Worm (Caenorhabditis elegans) whole organism, young adult: ENCODE measurements around the gene C50F4.1.

Experiments used
- B0019.2 ChIP-seq: fragments of 200-800 bp; sonication (Bioruptor generic); conservative IDR thresholded peaks from 2 replicates; pipeline ENCODE4 v1.3.6; 2022; ENCODE audit warnings: missing genetic modification reagents, missing genetic modification characterization, missing compliant biosample characterization
- D2030.7 ChIP-seq: fragments of 200-800 bp; sonication (Bioruptor generic); IDR thresholded peaks from 2 replicates; pipeline ENCODE4 v1.3.6; 2022; ENCODE audit warnings: missing genetic modification reagents, missing genetic modification characterization, missing compliant biosample characterization
- F10E7.11 ChIP-seq: sonication (generic microtip); optimal IDR thresholded peaks from 2 replicates; lab custom pipeline; 2017; ENCODE audit warnings: mild to moderate bottlenecking, missing genetic modification characterization, moderate library complexity, missing compliant biosample characterization
- F37B4.10 ChIP-seq: fragments of 200-800 bp; sonication (Bioruptor generic); IDR thresholded peaks from 2 replicates; pipeline ENCODE4 v1.3.6; 2022; ENCODE audit warnings: missing genetic modification characterization, missing compliant biosample characterization
- F57A8.1 ChIP-seq: fragments of 200-800 bp; sonication (Bioruptor generic); optimal IDR thresholded peaks from 2 replicates; lab custom pipeline; 2018; ENCODE audit warnings: mild to moderate bottlenecking, missing genetic modification characterization, moderate library complexity, missing compliant biosample characterization
- K12H6.12 ChIP-seq: fragments of 200-800 bp; sonication (Bioruptor generic); optimal IDR thresholded peaks from 2 replicates; lab custom pipeline; 2018; ENCODE audit warnings: mild to moderate bottlenecking, missing genetic modification characterization, missing compliant biosample characterization
- Y95B8A.8 ChIP-seq: fragments of 200-800 bp; sonication (Bioruptor generic); IDR thresholded peaks from 2 replicates; pipeline ENCODE4 v1.3.6; 2022; ENCODE audit warnings: missing genetic modification reagents, missing genetic modification characterization, missing compliant biosample characterization
- akir-1 ChIP-seq: fragments of 200-800 bp; sonication (Bioruptor generic); optimal IDR thresholded peaks from 2 replicates; lab custom pipeline; 2018; ENCODE audit warnings: mild to moderate bottlenecking, missing genetic modification characterization, moderate library complexity, missing compliant biosample characterization
- cebp-2 ChIP-seq: fragments of 200-800 bp; sonication (Bioruptor generic); IDR thresholded peaks from 2 replicates; pipeline ENCODE4 v1.3.6; 2022; ENCODE audit warnings: missing genetic modification characterization, missing compliant biosample characterization
- ceh-100 ChIP-seq: fragments of 200-800 bp; sonication (Bioruptor generic); IDR thresholded peaks from 2 replicates; pipeline ENCODE4 v1.3.6; 2022; ENCODE audit warnings: missing genetic modification reagents, missing genetic modification characterization, missing compliant biosample characterization
- ceh-58 ChIP-seq: fragments of 200-800 bp; sonication (Bioruptor generic); IDR thresholded peaks from 2 replicates; pipeline ENCODE4 v1.3.6; 2022; ENCODE audit warnings: missing genetic modification characterization, missing compliant biosample characterization
- efl-1 ChIP-seq: fragments of 150-350 bp; optimal IDR thresholded peaks from 2 replicates; lab custom pipeline; 2014; ENCODE audit warnings: missing biosample characterization, missing genetic modification reagents, missing genetic modification characterization
- egl-44 ChIP-seq: fragments of 200-800 bp; sonication (Bioruptor generic); IDR thresholded peaks from 2 replicates; pipeline ENCODE4 v1.3.6; 2022; ENCODE audit warnings: missing genetic modification reagents, missing genetic modification characterization, missing compliant biosample characterization
- ets-4 ChIP-seq: fragments of 200-800 bp; sonication (Bioruptor generic); optimal IDR thresholded peaks from 2 replicates; lab custom pipeline; 2018; ENCODE audit warnings: mild to moderate bottlenecking, missing genetic modification characterization, missing compliant biosample characterization
- fkh-3 ChIP-seq: sonication (generic microtip); optimal IDR thresholded peaks from 2 replicates; lab custom pipeline; 2016; ENCODE audit warnings: mild to moderate bottlenecking, missing genetic modification characterization, missing compliant biosample characterization
- gei-17 ChIP-seq: fragments of 200-800 bp; sonication (Bioruptor generic); optimal IDR thresholded peaks from 2 replicates; lab custom pipeline; 2018; ENCODE audit warnings: mild to moderate bottlenecking, missing genetic modification characterization, missing compliant biosample characterization
- hlh-12 ChIP-seq: sonication (generic microtip); optimal IDR thresholded peaks from 2 replicates; lab custom pipeline; 2016; ENCODE audit warnings: missing genetic modification characterization, missing compliant biosample characterization
- hlh-26 ChIP-seq: fragments of 200-800 bp; sonication (Bioruptor generic); conservative IDR thresholded peaks from 2 replicates; pipeline ENCODE4 v1.3.6; 2022; ENCODE audit warnings: missing genetic modification reagents, missing genetic modification characterization, missing compliant biosample characterization
- hsf-1 ChIP-seq: fragments of 200-800 bp; sonication (Bioruptor generic); IDR thresholded peaks from 2 replicates; pipeline ENCODE4 v1.3.6; 2022; ENCODE audit warnings: missing genetic modification reagents, missing genetic modification characterization, missing compliant biosample characterization
- let-526 ChIP-seq: fragments of 200-800 bp; sonication (Bioruptor generic); IDR thresholded peaks from 2 replicates; pipeline ENCODE4 v1.3.6; 2022; ENCODE audit warnings: missing genetic modification reagents, missing genetic modification characterization, missing compliant biosample characterization
- lin-26 ChIP-seq: fragments of 200-800 bp; sonication (Bioruptor generic); IDR thresholded peaks from 2 replicates; pipeline ENCODE4 v1.3.6; 2022; ENCODE audit warnings: missing genetic modification reagents, missing genetic modification characterization, missing compliant biosample characterization
- lin-35 ChIP-seq, 3 experiments: fragments of 150-350 bp in 2 of 3; sonication (generic microtip) in 1 of 3; optimal IDR thresholded peaks; 2 replicates each; lab custom pipeline; 2014 to 2018; ENCODE audit warnings: missing biosample characterization in 3 of 3, missing genetic modification characterization in 3 of 3, missing genetic modification reagents in 3 of 3
- lin-54 ChIP-seq: fragments of 200-800 bp; sonication (Bioruptor generic); optimal IDR thresholded peaks from 2 replicates; lab custom pipeline; 2018; ENCODE audit warnings: mild to moderate bottlenecking, missing genetic modification characterization, missing compliant biosample characterization
- lsl-1 ChIP-seq: fragments of 200-800 bp; sonication (Bioruptor generic); optimal IDR thresholded peaks from 2 replicates; lab custom pipeline; 2018; ENCODE audit warnings: mild to moderate bottlenecking, missing genetic modification characterization, moderate library complexity, missing compliant biosample characterization
- madf-10 ChIP-seq: sonication (generic microtip); optimal IDR thresholded peaks from 2 replicates; lab custom pipeline; 2016; ENCODE audit warnings: mild to moderate bottlenecking, missing genetic modification characterization, missing compliant biosample characterization
- madf-3 ChIP-seq: fragments of 200-800 bp; sonication (Bioruptor generic); IDR thresholded peaks from 2 replicates; pipeline ENCODE4 v1.3.6; 2022; ENCODE audit warnings: missing genetic modification reagents, missing genetic modification characterization, missing compliant biosample characterization
- madf-8 ChIP-seq: fragments of 200-800 bp; sonication (Bioruptor generic); conservative IDR thresholded peaks from 2 replicates; pipeline ENCODE4 v1.3.6; 2022; ENCODE audit warnings: missing genetic modification reagents, missing genetic modification characterization, missing compliant biosample characterization
- mel-28 ChIP-seq: sonication (generic microtip); optimal IDR thresholded peaks from 2 replicates; lab custom pipeline; 2016; ENCODE audit warnings: borderline replicate concordance, mild to moderate bottlenecking, missing genetic modification characterization, missing compliant biosample characterization
- mes-4 ChIP-seq: sonication (generic microtip); optimal IDR thresholded peaks from 2 replicates; lab custom pipeline; 2016; ENCODE audit warnings: missing genotype, missing genetic modification characterization, missing compliant biosample characterization
- mxl-1 ChIP-seq: sonication (generic microtip); optimal IDR thresholded peaks from 2 replicates; lab custom pipeline; 2016; ENCODE audit warnings: missing genetic modification characterization, missing compliant biosample characterization
- nhr-120 ChIP-seq: fragments of 200-800 bp; sonication (Bioruptor generic); IDR thresholded peaks from 2 replicates; pipeline ENCODE4 v1.3.6; 2022; ENCODE audit warnings: missing genetic modification characterization, missing compliant biosample characterization
- nhr-80 ChIP-seq: sonication (generic microtip); optimal IDR thresholded peaks from 2 replicates; lab custom pipeline; 2016; ENCODE audit warnings: missing genetic modification characterization, missing compliant biosample characterization
- nhr-90 ChIP-seq: sonication (generic microtip); optimal IDR thresholded peaks from 2 replicates; lab custom pipeline; 2016; ENCODE audit warnings: missing genotype, mild to moderate bottlenecking, missing genetic modification characterization, missing compliant biosample characterization
- pha-4 ChIP-seq: fragments of 150-350 bp; sonication (generic microtip); optimal IDR thresholded peaks from 2 replicates; lab custom pipeline; 2014; ENCODE audit warnings: missing biosample characterization, missing genetic modification reagents, missing genetic modification characterization
- rcor-1 ChIP-seq: fragments of 200-800 bp; sonication (Bioruptor generic); IDR thresholded peaks from 2 replicates; pipeline ENCODE4 v1.3.6; 2022; ENCODE audit warnings: missing genetic modification reagents, missing genetic modification characterization, missing compliant biosample characterization
- repo-1 ChIP-seq: sonication (generic microtip); optimal IDR thresholded peaks from 2 replicates; lab custom pipeline; 2017; ENCODE audit warnings: mild to moderate bottlenecking, missing genetic modification characterization, missing compliant biosample characterization
- rpc-1 ChIP-seq, 2 experiments: fragments of 150-350 bp in 1 of 2; sonication (generic microtip) in 1 of 2; optimal IDR thresholded peaks; 2 replicates each; lab custom pipeline; 2014 to 2018; ENCODE audit warnings: missing biosample characterization in 1 of 2, missing genetic modification characterization in 1 of 2, missing genetic modification reagents in 1 of 2, missing genotype in 1 of 2
- sea-2 ChIP-seq: fragments of 200-800 bp; sonication (Bioruptor generic); IDR thresholded peaks from 2 replicates; pipeline ENCODE4 v1.3.6; 2022; ENCODE audit warnings: missing genetic modification characterization, missing compliant biosample characterization
- snpc-1.1 ChIP-seq: sonication (generic microtip); optimal IDR thresholded peaks from 2 replicates; lab custom pipeline; 2017; ENCODE audit warnings: missing genetic modification characterization, mild to moderate bottlenecking, missing compliant biosample characterization, antibody characterized with exemption, moderate library complexity, missing genotype, missing genetic modification reagents; ENCODE audit not compliant: insufficient read depth
- tbp1 ChIP-seq: fragments of 200-800 bp; sonication (Bioruptor generic); optimal IDR thresholded peaks from 2 replicates; lab custom pipeline; 2018; ENCODE audit warnings: mild to moderate bottlenecking, missing genetic modification characterization, missing compliant biosample characterization
- tlf-1 ChIP-seq: fragments of 200-800 bp; sonication (Bioruptor generic); optimal IDR thresholded peaks from 2 replicates; lab custom pipeline; 2018; ENCODE audit warnings: mild to moderate bottlenecking, missing genetic modification characterization, missing compliant biosample characterization
- ztf-25 ChIP-seq: fragments of 200-800 bp; sonication (Bioruptor generic); IDR thresholded peaks from 2 replicates; pipeline ENCODE4 v1.3.6; 2022; ENCODE audit warnings: missing genetic modification reagents, missing genetic modification characterization, missing compliant biosample characterization
- ztf-26 ChIP-seq: sonication (generic microtip); optimal IDR thresholded peaks from 2 replicates; lab custom pipeline; 2017; ENCODE audit warnings: missing genetic modification characterization, missing compliant biosample characterization
- ztf-3 ChIP-seq: fragments of 200-800 bp; sonication (Bioruptor generic); optimal IDR thresholded peaks from 2 replicates; lab custom pipeline; 2018; ENCODE audit warnings: mild to moderate bottlenecking, missing genetic modification characterization, missing compliant biosample characterization

Gene C50F4.1

DNA sequence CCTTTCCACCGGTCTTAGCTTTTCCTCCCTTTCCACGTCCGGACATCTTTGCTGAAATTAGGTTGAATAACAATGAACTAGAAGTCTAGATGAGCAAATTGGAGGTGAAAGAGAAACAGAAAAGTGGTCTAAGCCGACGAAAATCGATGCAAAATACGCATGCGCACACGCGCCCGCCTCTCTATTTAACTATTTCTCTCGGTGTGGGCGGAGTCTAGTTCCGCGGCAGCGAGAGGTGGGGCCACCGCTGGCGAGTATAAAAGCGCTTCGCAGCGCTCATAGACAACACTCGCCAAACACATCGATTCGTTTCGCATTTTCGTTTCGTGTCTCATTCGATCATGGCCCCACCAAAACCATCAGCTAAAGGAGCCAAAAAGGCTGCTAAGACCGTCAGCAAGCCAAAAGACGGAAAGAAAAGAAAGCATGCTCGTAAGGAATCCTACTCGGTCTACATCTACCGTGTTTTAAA lies 18.7 kb downstream of the C50F4.1 start, which contains the start of the genes his-35 and his-41 (continued):
- peak; percentile 10 for TF ChIP-seq ztf-26 (tag; lab: Kevin White, UChicago)
- TF ChIP-seq nhr-80 (tag; lab: Kevin White, UChicago) = peak; percentile 32
- peak; percentile 66 for TF ChIP-seq K12H6.12 (tag; lab: Kevin White, UChicago)

DNA sequence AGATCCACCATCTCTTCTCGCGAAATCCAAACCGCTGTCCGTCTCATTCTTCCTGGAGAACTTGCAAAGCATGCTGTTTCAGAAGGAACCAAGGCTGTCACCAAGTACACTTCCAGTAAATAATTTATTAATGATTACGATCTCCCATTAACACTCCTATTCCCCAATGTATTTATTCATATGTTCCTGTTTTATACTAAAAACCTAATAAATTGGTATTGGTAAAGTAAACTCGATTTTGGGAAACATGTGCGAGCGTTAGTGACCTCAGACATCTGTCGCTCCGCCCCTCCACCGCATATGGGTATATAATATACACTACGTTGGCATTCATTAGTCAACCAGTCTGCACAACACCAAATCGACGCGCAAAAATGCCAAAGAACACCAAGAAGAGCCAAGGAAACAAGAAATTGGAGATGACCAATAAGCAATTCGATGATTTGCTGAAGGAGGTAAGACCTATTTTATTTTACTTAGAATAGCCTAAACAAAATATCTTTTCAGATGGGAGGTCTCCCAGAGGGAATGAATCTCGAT lies 19.5 kb downstream of the C50F4.1 start, which contains the start of gene C50F4.6:
TSS of gene C50F4.6 (plus strand) at position 51 of the 540 bp plus-strand sequence.
- no peak for TF ChIP-seq ets-4 (GFP tag; lab: Kevin White, UChicago)
- no peak for TF ChIP-seq egl-44 (GFP tag; lab: Robert Waterston, UW)
- no peak for TF ChIP-seq madf-8 (GFP tag; lab: Robert Waterston, UW)
- TF ChIP-seq repo-1 = peak; percentile 20
- TF ChIP-seq ceh-58 (GFP tag; lab: Robert Waterston, UW) = no peak
- no peak for TF ChIP-seq ztf-3 (GFP tag; lab: Kevin White, UChicago)
- no peak for TF ChIP-seq nhr-120 (GFP tag; lab: Robert Waterston, UW)
- TF ChIP-seq hlh-12 = no peak
- TF ChIP-seq hsf-1 (GFP tag; lab: Robert Waterston, UW) = no peak
- TF ChIP-seq lin-26 (GFP tag; lab: Robert Waterston, UW) = 0 out of 2 replicates have a peak, but pooled peaks have one; percentile 21
- TF ChIP-seq sea-2 (GFP tag; lab: Robert Waterston, UW) = no peak
- TF ChIP-seq lin-35 (GFP tag; optimal IDR thresholded peaks at IDR 0.05; lab: Kevin White, UChicago) = no peak
- TF ChIP-seq F37B4.10 (GFP tag; lab: Robert Waterston, UW) = no peak

DNA sequence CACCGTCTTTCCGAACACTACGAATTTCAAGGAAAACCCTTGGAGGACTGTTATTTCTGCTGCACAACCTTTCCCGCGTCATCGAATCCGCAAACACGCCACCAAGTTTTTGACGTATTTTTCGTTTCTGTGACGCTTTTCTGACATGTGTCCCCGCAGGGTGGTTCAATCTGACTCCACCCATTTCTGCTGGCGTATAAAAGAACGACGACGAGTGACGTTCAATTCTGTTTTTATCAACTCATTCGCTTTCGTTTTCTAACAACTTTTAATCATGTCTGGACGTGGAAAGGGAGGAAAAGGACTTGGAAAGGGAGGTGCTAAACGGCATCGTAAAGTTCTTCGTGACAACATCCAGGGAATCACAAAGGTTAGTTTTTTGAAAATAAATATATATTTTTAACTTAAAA lies 20.3 kb downstream of the C50F4.1 start, which contains the start of gene his-37:
TSS of gene his-37 (plus strand) at position 246 of the 410 bp plus-strand sequence.
- TF ChIP-seq lin-54 (GFP tag; lab: Kevin White, UChicago) (peak; percentile 94), F10E7.11 (tag; lab: Kevin White, UChicago) (no peak), F57A8.1 (GFP tag; lab: Kevin White, UChicago) (no peak), tlf-1 (GFP tag; lab: Kevin White, UChicago) (peak; percentile 97), pha-4 (tag; lab: Kevin White, UChicago) (peak; percentile 96), mxl-1 (tag; lab: Kevin White, UChicago) (no peak), B0019.2 (no peak), Y95B8A.8 (GFP tag; lab: Robert Waterston, UW) (0 out of 2 replicates have a peak, but pooled peaks have one; percentile 48), tbp1 (GFP tag; lab: Kevin White, UChicago) (peak; percentile 81), ets-4 (GFP tag; lab: Kevin White, UChicago) (peak; percentile 98), madf-10 (tag; lab: Kevin White, UChicago) (peak; percentile 95), lsl-1 (GFP tag; lab: Kevin White, UChicago) (peak; percentile 2), ztf-3 (GFP tag; lab: Kevin White, UChicago) (peak; percentile 78), D2030.7 (0 out of 2 replicates have a peak, but pooled peaks have one; percentile 13), gei-17 (GFP tag; lab: Kevin White, UChicago) (peak; percentile 85), rcor-1 (GFP tag; lab: Robert Waterston, UW) (peak; percentile 90), ztf-25 (GFP tag; lab: Robert Waterston, UW) (0 out of 2 replicates have a peak, but pooled peaks have one; percentile 43), madf-3 (GFP tag; lab: Robert Waterston, UW) (peak; percentile 93), rpc-1 (optimal IDR thresholded peaks at IDR 0.05; lab: Kevin White, UChicago) (peak; percentile 6), rpc-1 (tag; optimal IDR thresholded peaks at IDR 0.05; lab: Kevin White, UChicago) (no peak), mes-4 (tag; lab: Kevin White, UChicago) (no peak), lin-26 (GFP tag; lab: Robert Waterston, UW) (peak; percentile 69), cebp-2 (GFP tag; lab: Robert Waterston, UW) (peak; percentile 88; the same call in 1 of the 2 replicates), akir-1 (GFP tag; lab: Kevin White, UChicago) (peak; percentile 33), hlh-26 (GFP tag; lab: Robert Waterston, UW) (no peak), fkh-3 (tag; lab: Kevin White, UChicago) (no peak), let-526 (GFP tag; lab: Robert Waterston, UW) (peak; percentile 70), lin-35 (GFP tag; optimal IDR thresholded peaks at IDR 0.05; lab: Kevin White, UChicago) (peak in 2 of 3 experiments; percentile 71 to 95), nhr-90 (peak; percentile 95), efl-1 (GFP tag; lab: Kevin White, UChicago) (peak; percentile 38), snpc-1.1 (tag; lab: Kevin White, UChicago) (no peak), ceh-100 (GFP tag; lab: Robert Waterston, UW) (peak; percentile 76), mel-28 (tag; lab: Kevin White, UChicago) (no peak)
